Fruit fly (Drosophila melanogaster) whole organism, embryonic: ENCODE data around the gene CG14105.

Source experiments
- Aef1 ChIP-seq: fragments of 200-800 bp; sonication (Bioruptor generic); IDR thresholded peaks from 3 replicates; pipeline ENCODE4 v1.3.6; 2022; ENCODE audit warnings: missing biosample characterization, missing genetic modification characterization
- CG10979 ChIP-seq: fragments of 200-800 bp; sonication (Bioruptor generic); optimal IDR thresholded peaks from 2 replicates; lab custom pipeline; 2018; ENCODE audit warnings: missing biosample characterization, mild to moderate bottlenecking, missing genetic modification characterization, moderate library complexity
- CG11504 ChIP-seq: fragments of 200-800 bp; sonication (Bioruptor generic); optimal IDR thresholded peaks from 3 replicates; lab custom pipeline; 2019; ENCODE audit warnings: missing biosample characterization, mild to moderate bottlenecking, missing genetic modification characterization, moderate library complexity
- CG14710 ChIP-seq: fragments of 200-800 bp; sonication (Bioruptor generic); optimal IDR thresholded peaks from 3 replicates; lab custom pipeline; 2019; ENCODE audit warnings: missing biosample characterization, mild to moderate bottlenecking, missing genetic modification characterization, moderate library complexity
- CG15514 ChIP-seq: fragments of 200-800 bp; sonication (Bioruptor generic); optimal IDR thresholded peaks from 3 replicates; lab custom pipeline; 2017; ENCODE audit warnings: missing biosample characterization, missing genetic modification characterization, mild to moderate bottlenecking, moderate library complexity, missing genetic modification reagents
- CG1603 ChIP-seq: fragments of 200-800 bp; sonication (Bioruptor generic); optimal IDR thresholded peaks from 2 replicates; lab custom pipeline; 2019; ENCODE audit warnings: missing biosample characterization, mild to moderate bottlenecking, missing genetic modification characterization, moderate library complexity
- CG17361 ChIP-seq: fragments of 200-800 bp; sonication (Bioruptor generic); IDR thresholded peaks from 3 replicates; pipeline ENCODE4 v1.3.6; 2022; ENCODE audit warnings: missing biosample characterization, missing genetic modification characterization
- CG18262 ChIP-seq: fragments of 200-800 bp; optimal IDR thresholded peaks from 3 replicates; lab custom pipeline; 2019; ENCODE audit warnings: missing biosample characterization, mild to moderate bottlenecking, missing genetic modification characterization, moderate library complexity
- CG1832 ChIP-seq: fragments of 200-800 bp; sonication (Bioruptor generic); optimal IDR thresholded peaks from 2 replicates; lab custom pipeline; 2017; ENCODE audit warnings: missing biosample characterization, mild to moderate bottlenecking, missing genetic modification characterization, inconsistent platforms
- CG2712 ChIP-seq: fragments of 200-800 bp; optimal IDR thresholded peaks from 3 replicates; lab custom pipeline; 2019; ENCODE audit warnings: missing biosample characterization, mild to moderate bottlenecking, missing genetic modification characterization, moderate library complexity
- CG30020 ChIP-seq: fragments of 200-800 bp; optimal IDR thresholded peaks from 2 replicates; lab custom pipeline; 2019; ENCODE audit warnings: missing biosample characterization, mild to moderate bottlenecking, missing genetic modification characterization, moderate library complexity
- CG30403 ChIP-seq: fragments of 200-800 bp; sonication (Bioruptor generic); optimal IDR thresholded peaks from 3 replicates; lab custom pipeline; 2016; ENCODE audit warnings: missing biosample characterization, missing genetic modification characterization
- CG31388 ChIP-seq: fragments of 200-800 bp; sonication (Bioruptor generic); optimal IDR thresholded peaks from 2 replicates; lab custom pipeline; 2016; ENCODE audit warnings: missing biosample characterization, missing genetic modification characterization
- CG34422 ChIP-seq: fragments of 200-800 bp; sonication (Bioruptor generic); IDR thresholded peaks from 3 replicates; pipeline ENCODE4 v1.3.6; 2022; ENCODE audit warnings: missing biosample characterization, missing genetic modification characterization
- CG5245 ChIP-seq: fragments of 200-800 bp; sonication (Bioruptor generic); optimal IDR thresholded peaks from 3 replicates; lab custom pipeline; 2016; ENCODE audit warnings: missing biosample characterization, missing genetic modification characterization
- CG6175 ChIP-seq: fragments of 200-800 bp; sonication (Bioruptor generic); IDR thresholded peaks from 3 replicates; pipeline ENCODE4 v1.3.6; 2022; ENCODE audit warnings: missing biosample characterization, missing genetic modification characterization
- CG6791 ChIP-seq: fragments of 200-800 bp; sonication (Bioruptor generic); IDR thresholded peaks from 3 replicates; pipeline ENCODE4 v1.3.6; 2022; ENCODE audit warnings: missing biosample characterization, missing genetic modification characterization; ENCODE audit not compliant: partially characterized antibody
- CG6813 ChIP-seq: fragments of 200-800 bp; sonication (Bioruptor generic); optimal IDR thresholded peaks from 2 replicates; lab custom pipeline; 2017; ENCODE audit warnings: missing biosample characterization, missing genetic modification characterization, mild to moderate bottlenecking, moderate library complexity, missing genetic modification reagents
- CG7372 ChIP-seq: fragments of 200-800 bp; sonication (Bioruptor generic); IDR thresholded peaks from 2 replicates; pipeline ENCODE4 v1.3.6; 2022; ENCODE audit warnings: missing biosample characterization, missing genetic modification characterization
- CG7839 ChIP-seq: fragments of 200-800 bp; sonication (Bioruptor generic); optimal IDR thresholded peaks from 3 replicates; lab custom pipeline; 2018; ENCODE audit warnings: missing biosample characterization, mild to moderate bottlenecking, missing genetic modification characterization, moderate library complexity
- CG7928 ChIP-seq: fragments of 200-800 bp; sonication (Bioruptor generic); optimal IDR thresholded peaks from 2 replicates; lab custom pipeline; 2017; ENCODE audit warnings: missing biosample characterization, mild to moderate bottlenecking, missing genetic modification characterization
- CG9727 ChIP-seq: fragments of 200-800 bp; sonication (Bioruptor generic); optimal IDR thresholded peaks from 3 replicates; lab custom pipeline; 2017; ENCODE audit warnings: missing biosample characterization, mild to moderate bottlenecking, missing genetic modification characterization
- Camta ChIP-seq: fragments of 200-800 bp; sonication (Bioruptor generic); optimal IDR thresholded peaks from 2 replicates; lab custom pipeline; 2016; ENCODE audit warnings: missing biosample characterization, missing genetic modification characterization
- Deaf1 ChIP-seq: fragments of 200-800 bp; optimal IDR thresholded peaks from 3 replicates; lab custom pipeline; 2019; ENCODE audit warnings: missing biosample characterization, mild to moderate bottlenecking, missing genetic modification characterization, moderate library complexity
- Dip2 ChIP-seq: fragments of 200-800 bp; sonication (Bioruptor generic); IDR thresholded peaks from 2 replicates; pipeline ENCODE4 v1.3.6; 2022; ENCODE audit warnings: missing biosample characterization, missing genetic modification characterization
- Hmr ChIP-seq: fragments of 200-800 bp; sonication (Bioruptor generic); optimal IDR thresholded peaks from 3 replicates; lab custom pipeline; 2017; ENCODE audit warnings: mild to moderate bottlenecking, missing biosample characterization, missing genetic modification reagents, missing genetic modification characterization
- Med ChIP-seq: fragments of 200-800 bp; sonication (Bioruptor generic); peaks from one replicate; lab custom pipeline; 2016; ENCODE audit warnings: missing biosample characterization, missing genetic modification characterization, mild to moderate bottlenecking, inconsistent platforms, moderate library complexity
- Myb ChIP-seq: fragments of 200-800 bp; sonication (Bioruptor generic); optimal IDR thresholded peaks from 2 replicates; lab custom pipeline; 2016; ENCODE audit warnings: missing biosample characterization, missing genetic modification characterization
- Rx ChIP-seq: fragments of 200-800 bp; sonication (Bioruptor generic); IDR thresholded peaks from 2 replicates; pipeline ENCODE4 v1.3.6; 2022; ENCODE audit warnings: missing biosample characterization, missing genetic modification characterization
- bsh ChIP-seq, 2 experiments: fragments of 200-800 bp; sonication (Bioruptor generic); optimal IDR thresholded peaks; 2 replicates each; lab custom pipeline; 2017 to 2018; ENCODE audit warnings: mild to moderate bottlenecking in 2 of 2, missing biosample characterization in 2 of 2, missing genetic modification characterization in 2 of 2, moderate library complexity in 1 of 2
- cato ChIP-seq: fragments of 200-800 bp; sonication (Bioruptor generic); optimal IDR thresholded peaks from 2 replicates; lab custom pipeline; 2016; ENCODE audit warnings: missing biosample characterization, missing genetic modification characterization, borderline replicate concordance
- crp ChIP-seq, 2 experiments: fragments of 200-800 bp; sonication (Bioruptor generic); optimal IDR thresholded peaks; 2 replicates in 1 of 2; 3 replicates in 1 of 2; lab custom pipeline; 2017; ENCODE audit warnings: missing biosample characterization in 2 of 2, missing genetic modification characterization in 2 of 2, mild to moderate bottlenecking in 1 of 2, moderate library complexity in 1 of 2
- dmrt11E ChIP-seq: fragments of 200-800 bp; sonication (Bioruptor generic); optimal IDR thresholded peaks from 3 replicates; lab custom pipeline; 2018; ENCODE audit warnings: missing biosample characterization, mild to moderate bottlenecking, missing genetic modification characterization, moderate library complexity
- fru ChIP-seq: fragments of >200 bp; optimal IDR thresholded peaks from 2 replicates; lab custom pipeline; 2017
- gem ChIP-seq: fragments of 200-800 bp; sonication (Bioruptor generic); optimal IDR thresholded peaks from 2 replicates; lab custom pipeline; 2019; ENCODE audit warnings: missing biosample characterization, mild to moderate bottlenecking, missing genetic modification characterization, moderate library complexity
- gro ChIP-seq: fragments of 200-800 bp; sonication (Bioruptor generic); optimal IDR thresholded peaks from 2 replicates; lab custom pipeline; 2016; ENCODE audit warnings: missing biosample characterization, missing genetic modification characterization
- gsb ChIP-seq: fragments of 200-800 bp; sonication (Bioruptor generic); IDR thresholded peaks from 2 replicates; pipeline ENCODE4 v1.3.6; 2022; ENCODE audit warnings: missing biosample characterization, missing genetic modification characterization
- h ChIP-seq: fragments of >200 bp; optimal IDR thresholded peaks from 2 replicates; lab custom pipeline; 2017
- her ChIP-seq: fragments of 200-800 bp; sonication (Bioruptor generic); optimal IDR thresholded peaks from 2 replicates; lab custom pipeline; 2016; ENCODE audit warnings: missing biosample characterization, missing genetic modification characterization
- lab ChIP-seq: fragments of 200-800 bp; sonication (Bioruptor generic); optimal IDR thresholded peaks from 3 replicates; lab custom pipeline; 2017; ENCODE audit warnings: missing biosample characterization, missing genetic modification characterization, mild to moderate bottlenecking, moderate library complexity, missing genetic modification reagents
- lola ChIP-seq, 3 experiments: fragments of >200 bp in 2 of 3; fragments of 200-800 bp in 1 of 3; sonication (Bioruptor generic) in 1 of 3; optimal IDR thresholded peaks; 2 replicates each; lab custom pipeline; 2017 to 2019; ENCODE audit warnings: missing biosample characterization in 3 of 3, missing genetic modification characterization in 3 of 3, mild to moderate bottlenecking in 1 of 3, moderate library complexity in 1 of 3
- otp ChIP-seq: fragments of 200-800 bp; sonication (Bioruptor generic); IDR thresholded peaks from 3 replicates; pipeline ENCODE4, ENCODE4 v1.3.6; 2022; ENCODE audit warnings: missing biosample characterization, missing genetic modification characterization
- sens ChIP-seq: fragments of 200-800 bp; sonication (Bioruptor generic); peaks from one replicate; lab custom pipeline; 2016; ENCODE audit warnings: missing biosample characterization, missing genetic modification characterization
- sens-2 ChIP-seq: fragments of 200-800 bp; sonication (Bioruptor generic); IDR thresholded peaks from 2 replicates; pipeline ENCODE4 v1.3.6; 2022; ENCODE audit warnings: missing biosample characterization, missing genetic modification characterization
- sr ChIP-seq: fragments of 200-800 bp; sonication (Bioruptor generic); IDR thresholded peaks from 3 replicates; pipeline ENCODE4 v1.3.6; 2022; ENCODE audit warnings: missing biosample characterization, missing genetic modification characterization
- tio ChIP-seq: fragments of 200-800 bp; sonication (Bioruptor generic); optimal IDR thresholded peaks from 2 replicates; lab custom pipeline; 2017; ENCODE audit warnings: missing biosample characterization, missing genetic modification characterization, inconsistent platforms
- vvl ChIP-seq: fragments of 200-800 bp; sonication (Bioruptor generic); IDR thresholded peaks from 2 replicates; pipeline ENCODE4 v1.3.6; 2022; ENCODE audit warnings: missing biosample characterization, missing genetic modification characterization

The CG14105 gene

dm6 chr3L:13410999-13411398, 15.5 kb downstream of the CG14105 start (continued):
- TF ChIP-seq CG30020 (tag; lab: Kevin White, UChicago) (no peak), her (no peak), cato (GFP tag; lab: Kevin White, UChicago) (no peak), fru (lab: Kevin White, UChicago) (no peak), CG6813 (GFP tag; lab: Kevin White, UChicago) (no peak), Camta (GFP tag; lab: Kevin White, UChicago) (peak; percentile 21), CG1832 (GFP tag; lab: Kevin White, UChicago) (no peak), CG7372 (GFP tag; lab: Robert Waterston, UW) (no peak), CG7928 (GFP tag; lab: Kevin White, UChicago) (no peak), sr (no peak), CG1603 (tag; lab: Kevin White, UChicago) (peak; percentile 49), Deaf1 (tag; lab: Kevin White, UChicago) (no peak), Hmr (GFP tag; lab: Kevin White, UChicago) (peak; percentile 27), h (lab: Kevin White, UChicago) (no peak), CG6175 (GFP tag; lab: Robert Waterston, UW) (no peak), CG31388 (GFP tag; lab: Kevin White, UChicago) (no peak), gsb (GFP tag; lab: Robert Waterston, UW) (no peak), gro (GFP tag; lab: Kevin White, UChicago) (no peak), Myb (peak; percentile 2), CG30403 (GFP tag; lab: Kevin White, UChicago) (peak; percentile 49), CG7839 (tag; lab: Kevin White, UChicago) (peak; percentile 54)

- peak; percentile 11 for TF ChIP-seq sens (GFP tag; lab: Kevin White, UChicago)
- TF ChIP-seq vvl (GFP tag; lab: Robert Waterston, UW), result no peak
Measured at dm6 chr3L:13409809-13410521, 16.5 kb downstream of the CG14105 start.

- TF ChIP-seq CG18262 (peak; percentile 20), Myb (no peak), gem (tag; lab: Kevin White, UChicago) (peak; percentile 6), Dip2 (GFP tag; lab: Robert Waterston, UW) (no peak), gsb (GFP tag; lab: Robert Waterston, UW) (no peak), dmrt11E (tag; lab: Kevin White, UChicago) (peak; percentile 40), bsh (GFP tag; optimal IDR thresholded peaks at IDR 0.05; lab: Kevin White, UChicago) (peak in 1 of 2 experiments; percentile 12), sens-2 (GFP tag; lab: Robert Waterston, UW) (no peak), CG2712 (tag; lab: Kevin White, UChicago) (peak; percentile 2), lola (GFP tag; optimal IDR thresholded peaks at IDR 0.05; lab: Kevin White, UChicago) (peak in 1 of 3 experiments; percentile 48), tio (peak; percentile 20), lab (GFP tag; lab: Kevin White, UChicago) (no peak), otp (no peak), CG11504 (tag; lab: Kevin White, UChicago) (peak; percentile 24), CG17361 (GFP tag; lab: Robert Waterston, UW) (0 out of 3 replicates have a peak, but pooled peaks have one; percentile 37), CG15514 (GFP tag; lab: Kevin White, UChicago) (no peak), CG6791 (no peak), CG9727 (peak; percentile 37), crp (GFP tag; optimal IDR thresholded peaks at IDR 0.05; lab: Kevin White, UChicago) (no peak), CG34422 (GFP tag; lab: Robert Waterston, UW) (no peak), CG14710 (tag; lab: Kevin White, UChicago) (peak; percentile 3), CG10979 (tag; lab: Kevin White, UChicago) (peak; percentile 6), sens (GFP tag; lab: Kevin White, UChicago) (peak; percentile 84), Rx (no peak), Med (GFP tag; lab: Kevin White, UChicago) (peak; percentile 41), Aef1 (no peak), CG5245 (GFP tag; lab: Kevin White, UChicago) (no peak)
Measured at dm6 chr3L:13406873-13407272, 19.6 kb downstream of the CG14105 start.
